Worm (Caenorhabditis elegans) whole organism, late embryonic: ENCODE measurements around the gene dnpp-1.

Experiments used
- C38D4.7 ChIP-seq: fragments of 200-800 bp; sonication (Bioruptor generic); optimal IDR thresholded peaks from 2 replicates; lab custom pipeline; 2018; ENCODE audit warnings: mild to moderate bottlenecking, missing genetic modification characterization, moderate library complexity, missing compliant biosample characterization
- K02D7.2 ChIP-seq: sonication (generic microtip); optimal IDR thresholded peaks from 2 replicates; lab custom pipeline; 2017; ENCODE audit warnings: mild to moderate bottlenecking, missing genetic modification characterization, missing compliant biosample characterization
- che-1 ChIP-seq: sonication (generic microtip); optimal IDR thresholded peaks from 2 replicates; lab custom pipeline; 2016; ENCODE audit warnings: mild to moderate bottlenecking, missing genetic modification characterization, missing compliant biosample characterization
- elt-2 ChIP-seq: sonication (generic microtip); optimal IDR thresholded peaks from 2 replicates; lab custom pipeline; 2016; ENCODE audit warnings: missing genetic modification reagents, missing genetic modification characterization, missing compliant biosample characterization
- fkh-10 ChIP-seq: fragments of 150-350 bp; optimal IDR thresholded peaks from 2 replicates; lab custom pipeline; 2014; ENCODE audit warnings: missing biosample characterization, missing genetic modification reagents, missing genetic modification characterization
- hlh-15 ChIP-seq: sonication (generic microtip); optimal IDR thresholded peaks from 2 replicates; lab custom pipeline; 2016; ENCODE audit warnings: missing genetic modification characterization, missing compliant biosample characterization
- hlh-6 ChIP-seq: sonication (generic microtip); optimal IDR thresholded peaks from 2 replicates; lab custom pipeline; 2016; ENCODE audit warnings: missing genotype, missing genetic modification characterization, missing compliant biosample characterization
- nhr-11 ChIP-seq: fragments of 150-350 bp; optimal IDR thresholded peaks from 2 replicates; lab custom pipeline; 2014; ENCODE audit warnings: missing biosample characterization, missing genetic modification characterization
- pag-3 ChIP-seq: sonication (generic microtip); optimal IDR thresholded peaks from 2 replicates; lab custom pipeline; 2016; ENCODE audit warnings: missing compliant biosample characterization, missing genetic modification characterization, borderline replicate concordance
- syd-9 ChIP-seq: sonication (generic microtip); optimal IDR thresholded peaks from 2 replicates; lab custom pipeline; 2016; ENCODE audit warnings: mild to moderate bottlenecking, missing genetic modification characterization, moderate library complexity, missing compliant biosample characterization
- tbx-2 ChIP-seq: sonication (generic microtip); optimal IDR thresholded peaks from 2 replicates; lab custom pipeline; 2016; ENCODE audit warnings: missing genetic modification characterization, missing compliant biosample characterization
- unc-55 ChIP-seq: sonication (generic microtip); optimal IDR thresholded peaks from 2 replicates; lab custom pipeline; 2017; ENCODE audit warnings: missing biosample characterization, missing genetic modification reagents, missing genetic modification characterization

DNA sequence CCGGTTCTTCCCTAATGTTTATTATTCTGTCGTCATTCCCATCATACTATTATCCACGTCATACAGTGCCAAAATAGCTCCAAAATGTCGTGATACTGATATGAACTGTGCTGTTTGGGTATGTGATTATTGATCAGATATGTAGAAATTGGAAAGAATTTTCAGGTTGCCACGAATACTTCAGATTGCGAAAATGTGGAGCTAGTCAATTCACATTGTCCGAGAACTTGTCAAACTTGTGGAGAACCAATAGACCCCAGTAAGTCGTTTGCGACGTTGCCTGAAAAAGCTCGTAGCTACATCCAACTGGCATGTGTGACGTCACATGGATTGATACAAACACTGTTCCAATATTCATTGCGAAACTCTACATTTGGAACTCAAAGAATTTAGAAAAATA, 20.9 kb upstream of the dnpp-1 start:
- TF ChIP-seq hlh-15 (tag; lab: Kevin White, UChicago) (no peak), pag-3 (tag; lab: Kevin White, UChicago) (no peak), che-1 (tag; lab: Kevin White, UChicago) (no peak), nhr-11 (tag; lab: Kevin White, UChicago) (no peak), unc-55 (GFP tag; lab: Kevin White, UChicago) (no peak), elt-2 (tag; lab: Kevin White, UChicago) (no peak), syd-9 (tag; lab: Kevin White, UChicago) (no peak), C38D4.7 (GFP tag; lab: Kevin White, UChicago) (no peak), K02D7.2 (tag; lab: Kevin White, UChicago) (no peak), tbx-2 (no peak), hlh-6 (tag; lab: Kevin White, UChicago) (no peak), fkh-10 (GFP tag; lab: Kevin White, UChicago) (no peak)
